Worm (Caenorhabditis elegans) whole organism, L1 larva: ENCODE data around the gene C23G10.10.

ENCODE experiments used
- blmp-1 ChIP-seq: fragments of 150-350 bp; optimal IDR thresholded peaks from 2 replicates; lab custom pipeline; 2014; ENCODE audit warnings: missing biosample characterization, missing genetic modification characterization
- egl-27 ChIP-seq, 2 experiments: fragments of 150-350 bp in 1 of 2; sonication (generic microtip); optimal IDR thresholded peaks; 3 replicates each; lab custom pipeline; 2017 to 2018; ENCODE audit warnings: missing biosample characterization in 2 of 2, missing genetic modification characterization in 2 of 2, missing genetic modification reagents in 2 of 2
- fos-1 ChIP-seq: fragments of 150-350 bp; optimal IDR thresholded peaks from 2 replicates; lab custom pipeline; 2014; ENCODE audit warnings: missing biosample characterization, missing genetic modification characterization
- lin-13 ChIP-seq: fragments of 150-350 bp; optimal IDR thresholded peaks from 2 replicates; lab custom pipeline; 2014; ENCODE audit warnings: missing biosample characterization, missing genetic modification reagents, missing genetic modification characterization
- lin-39 ChIP-seq: fragments of 150-350 bp; optimal IDR thresholded peaks from 2 replicates; lab custom pipeline; 2014; ENCODE audit warnings: missing biosample characterization, missing genetic modification reagents, missing genetic modification characterization
- nhr-28 ChIP-seq: fragments of 150-350 bp; optimal IDR thresholded peaks from 2 replicates; lab custom pipeline; 2014; ENCODE audit warnings: missing biosample characterization, missing genetic modification characterization
- nhr-76 ChIP-seq: sonication (generic microtip); optimal IDR thresholded peaks from 2 replicates; lab custom pipeline; 2017; ENCODE audit warnings: missing biosample characterization, missing genetic modification characterization
- skn-1 ChIP-seq: fragments of 150-350 bp; optimal IDR thresholded peaks from 2 replicates; lab custom pipeline; 2014; ENCODE audit warnings: missing biosample characterization, missing genetic modification characterization
- snpc-4 ChIP-seq: fragments of 150-350 bp; optimal IDR thresholded peaks from 2 replicates; lab custom pipeline; 2014; ENCODE audit warnings: missing biosample characterization, missing genetic modification characterization
- swsn-7 ChIP-seq: sonication (generic microtip); optimal IDR thresholded peaks from 2 replicates; lab custom pipeline; 2016; ENCODE audit warnings: missing genetic modification characterization, missing compliant biosample characterization
- tbx-2 ChIP-seq: sonication (generic microtip); optimal IDR thresholded peaks from 2 replicates; lab custom pipeline; 2016; ENCODE audit warnings: missing genetic modification characterization, missing compliant biosample characterization

- TF ChIP-seq blmp-1 (tag; lab: Kevin White, UChicago) (no peak), lin-39 (tag; lab: Kevin White, UChicago) (no peak), skn-1 (tag; lab: Kevin White, UChicago) (no peak), nhr-76 (tag; lab: Kevin White, UChicago) (no peak), fos-1 (tag; lab: Kevin White, UChicago) (no peak), nhr-28 (tag; lab: Kevin White, UChicago) (no peak), swsn-7 (no peak), egl-27 (tag; optimal IDR thresholded peaks at IDR 0.05; lab: Kevin White, UChicago) (no peak), tbx-2 (no peak), snpc-4 (tag; lab: Kevin White, UChicago) (no peak), lin-13 (GFP tag; lab: Kevin White, UChicago) (no peak)
Measured at ce11 chrIII:6166634-6167033, 47.2 kb downstream of the C23G10.10 start.
